Worm (Caenorhabditis elegans): ENCODE data around the gene nhr-234.

The nhr-234 gene

DNA sequence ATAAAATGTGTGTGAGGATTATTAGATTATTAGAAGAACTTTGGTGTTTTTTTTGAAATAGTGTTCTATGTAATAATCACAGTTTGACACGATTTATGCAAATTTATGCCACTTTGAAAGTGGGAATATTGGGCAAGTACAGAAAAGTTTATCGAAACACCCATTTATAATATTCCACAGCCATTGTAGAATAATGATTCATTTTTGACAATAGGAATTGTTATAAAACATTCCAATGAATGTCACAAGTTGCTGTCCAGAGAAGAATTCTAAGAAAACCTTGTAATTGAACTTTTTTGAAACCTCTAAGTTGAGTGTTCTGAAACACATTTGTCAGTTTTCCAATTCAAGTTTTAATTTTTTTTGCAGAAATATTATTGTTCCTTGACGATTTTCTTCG, 24.3 kb upstream of the nhr-234 start, which contains the start of gene nspe-4:
Gene nspe-4, plus strand, starts transcription at position 301 of the 400 bp plus-strand sequence.
- TF ChIP-seq C38D4.7 (GFP tag; optimal IDR thresholded peaks at IDR 0.05) (no peak), elt-4 (tag; optimal IDR thresholded peaks at IDR 0.05) (no peak), nhr-232 (tag; optimal IDR thresholded peaks at IDR 0.05) (no peak), odd-2 (tag; optimal IDR thresholded peaks at IDR 0.05) (no peak), sdc-2 (tag; optimal IDR thresholded peaks at IDR 0.05) (no peak), lin-11 (tag; optimal IDR thresholded peaks at IDR 0.05) (no peak), fkh-6 (tag; optimal IDR thresholded peaks at IDR 0.05) (no peak), nfya-1 (tag; optimal IDR thresholded peaks at IDR 0.05) (no peak), hlh-13 (GFP tag; optimal IDR thresholded peaks at IDR 0.05) (no peak), ceh-19 (GFP tag; optimal IDR thresholded peaks at IDR 0.05) (no peak), fkh-10 (GFP tag; optimal IDR thresholded peaks at IDR 0.05) (no peak), ceh-34 (tag; optimal IDR thresholded peaks at IDR 0.05) (no peak), hlh-15 (tag; optimal IDR thresholded peaks at IDR 0.05) (no peak), elt-2 (tag; optimal IDR thresholded peaks at IDR 0.05) (no peak), zip-5 (tag; optimal IDR thresholded peaks at IDR 0.05) (no peak), pqm-1 (tag; optimal IDR thresholded peaks at IDR 0.05) (no peak), ceh-9 (tag; optimal IDR thresholded peaks at IDR 0.05) (no peak)

DNA sequence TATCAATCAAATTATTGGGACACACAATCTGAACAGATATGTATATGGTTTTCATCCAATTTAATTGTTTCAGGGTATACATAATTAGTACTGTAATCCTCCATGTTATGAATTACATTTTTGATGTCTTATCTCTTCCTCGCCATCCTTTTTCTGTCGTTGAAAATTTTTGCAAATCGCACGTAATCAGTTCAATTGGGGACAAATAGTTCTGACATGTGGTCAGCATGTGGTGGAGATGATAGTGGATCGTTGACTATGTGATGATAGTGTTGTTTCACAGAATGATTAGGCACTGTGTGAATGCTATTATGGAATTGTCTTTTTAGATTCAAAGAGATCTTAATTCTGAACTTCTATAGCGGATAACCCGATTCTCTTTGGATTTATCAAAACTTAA, 21.1 kb upstream of the nhr-234 start:
- TF ChIP-seq syd-9 (tag; optimal IDR thresholded peaks at IDR 0.05) (no peak), rnt-1 (tag; optimal IDR thresholded peaks at IDR 0.05) (no peak), ceh-6 (GFP tag; optimal IDR thresholded peaks at IDR 0.05) (no peak)

DNA sequence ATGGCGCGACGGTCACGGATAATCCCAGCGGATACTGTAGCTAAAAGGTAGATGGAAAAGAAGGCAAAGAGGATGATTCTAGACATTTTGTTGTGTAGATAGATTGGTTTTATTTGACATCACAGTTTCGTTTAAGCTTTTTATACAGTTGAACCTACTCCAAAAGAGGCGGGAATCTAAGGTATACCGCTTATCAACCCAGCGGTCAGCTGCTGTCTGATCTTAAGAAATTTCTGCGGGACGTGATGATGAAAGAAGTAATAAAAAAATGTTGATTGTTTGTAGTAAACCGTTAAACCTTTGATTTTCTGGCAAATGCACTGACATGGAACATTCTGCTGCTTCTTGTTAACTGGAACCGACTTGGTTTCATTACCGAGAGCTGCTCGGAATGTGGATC, 20.4 kb upstream of the nhr-234 start, which contains the start of gene nspe-6:
Gene nspe-6, minus strand, starts transcription at position 101 of the 400 bp plus-strand sequence.
- TF ChIP-seq C38D4.7 (GFP tag; optimal IDR thresholded peaks at IDR 0.05) (no peak), syd-9 (tag; optimal IDR thresholded peaks at IDR 0.05) (no peak), unc-55 (GFP tag; optimal IDR thresholded peaks at IDR 0.05) (no peak), ceh-31 (tag; optimal IDR thresholded peaks at IDR 0.05) (no peak), elt-2 (tag; optimal IDR thresholded peaks at IDR 0.05) (no peak), unc-86 (tag; optimal IDR thresholded peaks at IDR 0.05) (no peak), lim-6 (tag; optimal IDR thresholded peaks at IDR 0.05) (no peak), pax-1 (tag; optimal IDR thresholded peaks at IDR 0.05) (no peak), ceh-30 (tag; optimal IDR thresholded peaks at IDR 0.05) (no peak), ahr-1 (tag; optimal IDR thresholded peaks at IDR 0.05) (no peak), rnt-1 (tag; optimal IDR thresholded peaks at IDR 0.05) (no peak), ceh-48 (tag; optimal IDR thresholded peaks at IDR 0.05) (no peak), ceh-14 (tag; optimal IDR thresholded peaks at IDR 0.05) (no peak), hlh-6 (tag; optimal IDR thresholded peaks at IDR 0.05) (no peak), pha-2 (tag; optimal IDR thresholded peaks at IDR 0.05) (no peak), pros-1 (tag; optimal IDR thresholded peaks at IDR 0.05) (no peak), dve-1 (tag; optimal IDR thresholded peaks at IDR 0.05) (no peak)

DNA sequence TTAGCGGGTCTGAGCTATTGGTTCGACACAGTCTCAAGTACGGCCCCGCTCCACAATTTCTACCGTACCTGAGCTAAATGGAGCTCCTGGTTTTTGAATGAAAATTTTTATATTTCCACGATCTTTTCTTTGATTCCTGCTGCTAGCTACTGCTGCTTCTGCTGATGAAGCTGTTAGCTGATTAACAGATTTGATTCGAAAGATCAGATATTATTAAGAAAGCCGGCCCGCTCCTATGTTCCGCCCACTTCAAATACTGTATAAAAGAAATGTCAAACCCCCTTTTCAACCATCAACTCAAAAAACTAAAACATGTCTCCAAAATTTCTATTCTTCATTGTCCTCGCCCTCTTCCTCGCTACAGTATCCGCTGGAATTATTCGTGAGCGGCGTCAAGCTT, 18.9 kb upstream of the nhr-234 start, which contains the start of gene nspe-3:
Gene nspe-3, plus strand, starts transcription at position 301 of the 400 bp plus-strand sequence.
- TF ChIP-seq ceh-22 (tag; optimal IDR thresholded peaks at IDR 0.05) (no peak), unc-86 (tag; optimal IDR thresholded peaks at IDR 0.05) (no peak), ceh-19 (GFP tag; optimal IDR thresholded peaks at IDR 0.05) (no peak), eyg-1 (tag; optimal IDR thresholded peaks at IDR 0.05) (no peak), Y22D7AL.16 (tag; optimal IDR thresholded peaks at IDR 0.05) (no peak), ceh-34 (tag; optimal IDR thresholded peaks at IDR 0.05) (no peak), ceh-31 (tag; optimal IDR thresholded peaks at IDR 0.05) (no peak), unc-55 (GFP tag; optimal IDR thresholded peaks at IDR 0.05) (no peak), rnt-1 (tag; optimal IDR thresholded peaks at IDR 0.05) (no peak), pag-3 (tag; optimal IDR thresholded peaks at IDR 0.05; ENCODE audit: borderline replicate concordance) (no peak), C38D4.7 (GFP tag; optimal IDR thresholded peaks at IDR 0.05) (no peak), C08G9.2 (tag; optimal IDR thresholded peaks at IDR 0.05) (no peak), ama-1 (optimal IDR thresholded peaks at IDR 0.05) (no peak), ahr-1 (tag; optimal IDR thresholded peaks at IDR 0.05) (no peak), dve-1 (tag; optimal IDR thresholded peaks at IDR 0.05) (no peak), lin-11 (tag; optimal IDR thresholded peaks at IDR 0.05) (no peak), ceh-48 (tag; optimal IDR thresholded peaks at IDR 0.05) (no peak), ets-4 (tag; optimal IDR thresholded peaks at IDR 0.05) (no peak)

Measured in whole organism, late embryonic.